Fruit fly (Drosophila melanogaster) whole organism, embryonic: Measurements from ENCODE around the gene Elp3.

ENCODE experiments used
- CG1024 ChIP-seq: fragments of 200-800 bp; sonication (Bioruptor generic); IDR thresholded peaks from 2 replicates; pipeline ENCODE4 v1.3.6; 2022; ENCODE audit warnings: missing biosample characterization, missing genetic modification characterization
- CG10366 ChIP-seq: fragments of 200-800 bp; sonication (Bioruptor generic); IDR thresholded peaks from 2 replicates; pipeline ENCODE4 v1.3.6; 2022; ENCODE audit warnings: missing biosample characterization, missing genetic modification characterization
- CG14667 ChIP-seq: fragments of 200-800 bp; sonication (Bioruptor generic); IDR thresholded peaks from 2 replicates; pipeline ENCODE4 v1.3.6; 2022; ENCODE audit warnings: missing biosample characterization, missing genetic modification characterization
- CG1602 ChIP-seq: fragments of 200-800 bp; sonication (Bioruptor generic); optimal IDR thresholded peaks from 3 replicates; lab custom pipeline; 2016; ENCODE audit warnings: missing biosample characterization, missing genetic modification characterization
- CG1647 ChIP-seq: fragments of 200-800 bp; sonication (Bioruptor generic); optimal IDR thresholded peaks from 3 replicates; lab custom pipeline; 2016; ENCODE audit warnings: missing biosample characterization, missing genetic modification characterization
- CG17568 ChIP-seq: fragments of 200-800 bp; sonication (Bioruptor generic); optimal IDR thresholded peaks from 2 replicates; lab custom pipeline; 2018; ENCODE audit warnings: missing biosample characterization, mild to moderate bottlenecking, missing genetic modification characterization, moderate library complexity
- CG17829 ChIP-seq: fragments of 200-800 bp; optimal IDR thresholded peaks from 2 replicates; lab custom pipeline; 2019; ENCODE audit warnings: missing biosample characterization, mild to moderate bottlenecking, missing genetic modification characterization, moderate library complexity
- CG17912 ChIP-seq: fragments of 200-800 bp; sonication (Bioruptor generic); optimal IDR thresholded peaks from 2 replicates; lab custom pipeline; 2018; ENCODE audit warnings: missing biosample characterization, mild to moderate bottlenecking, missing genetic modification characterization
- CG1792 ChIP-seq: fragments of 200-800 bp; sonication (Bioruptor generic); optimal IDR thresholded peaks from 2 replicates; lab custom pipeline; 2016; ENCODE audit warnings: missing biosample characterization, missing genetic modification characterization
- CG2199 ChIP-seq: fragments of 200-800 bp; sonication (Bioruptor generic); IDR thresholded peaks from 3 replicates; pipeline ENCODE4 v1.3.6; 2022; ENCODE audit warnings: missing biosample characterization, missing genetic modification characterization
- CG3163 ChIP-seq: fragments of 200-800 bp; sonication (Bioruptor generic); optimal IDR thresholded peaks from 3 replicates; lab custom pipeline; 2016; ENCODE audit warnings: missing biosample characterization, missing genetic modification characterization
- CG4360 ChIP-seq: fragments of 200-800 bp; sonication (Bioruptor generic); IDR thresholded peaks from 2 replicates; pipeline ENCODE4 v1.3.6; 2022; ENCODE audit warnings: missing biosample characterization, missing genetic modification characterization
- CG4404 ChIP-seq: fragments of 200-800 bp; sonication (Bioruptor generic); IDR thresholded peaks from 2 replicates; pipeline ENCODE4 v1.3.6; 2022; ENCODE audit warnings: missing biosample characterization, missing genetic modification characterization
- CG4617 ChIP-seq: fragments of 200-800 bp; sonication (Bioruptor generic); optimal IDR thresholded peaks from 3 replicates; lab custom pipeline; 2016; ENCODE audit warnings: missing biosample characterization, missing genetic modification characterization, borderline replicate concordance
- CG4820 ChIP-seq: fragments of 200-800 bp; sonication (Bioruptor generic); optimal IDR thresholded peaks from 3 replicates; lab custom pipeline; 2016; ENCODE audit warnings: missing biosample characterization, missing genetic modification characterization
- CG5180 ChIP-seq: fragments of 200-800 bp; sonication (Bioruptor generic); optimal IDR thresholded peaks from 3 replicates; lab custom pipeline; 2017; ENCODE audit warnings: missing biosample characterization, missing genetic modification characterization, mild to moderate bottlenecking, moderate library complexity, missing genetic modification reagents
- CG5245 ChIP-seq: fragments of 200-800 bp; sonication (Bioruptor generic); optimal IDR thresholded peaks from 3 replicates; lab custom pipeline; 2016; ENCODE audit warnings: missing biosample characterization, missing genetic modification characterization
- CG6272 ChIP-seq: fragments of 200-800 bp; sonication (Bioruptor generic); IDR thresholded peaks from 2 replicates; pipeline ENCODE4 v1.3.6; 2022; ENCODE audit warnings: missing biosample characterization, missing genetic modification characterization
- CG6654 ChIP-seq: fragments of 200-800 bp; sonication (Bioruptor generic); optimal IDR thresholded peaks from 2 replicates; lab custom pipeline; 2017; ENCODE audit warnings: missing biosample characterization, mild to moderate bottlenecking, missing genetic modification characterization
- CoRest ChIP-seq: fragments of 200-800 bp; sonication (Bioruptor generic); optimal IDR thresholded peaks from 3 replicates; lab custom pipeline; 2018; ENCODE audit warnings: missing biosample characterization, mild to moderate bottlenecking, missing genetic modification characterization, moderate library complexity
- Dip3 ChIP-seq: fragments of 200-800 bp; sonication (Bioruptor generic); optimal IDR thresholded peaks from 3 replicates; lab custom pipeline; 2016; ENCODE audit warnings: missing biosample characterization, missing genetic modification characterization
- Dll ChIP-seq: fragments of 200-800 bp; sonication (Bioruptor generic); IDR thresholded peaks from 4 replicates; pipeline ENCODE4 v1.3.6; 2022; ENCODE audit warnings: missing biosample characterization, missing genetic modification characterization; ENCODE audit not compliant: partially characterized antibody
- H15 ChIP-seq: fragments of 200-800 bp; sonication (Bioruptor generic); IDR thresholded peaks from 3 replicates; pipeline ENCODE4 v1.3.6; 2022; ENCODE audit warnings: missing biosample characterization, missing genetic modification characterization
- Hmr ChIP-seq: fragments of 200-800 bp; sonication (Bioruptor generic); optimal IDR thresholded peaks from 3 replicates; lab custom pipeline; 2017; ENCODE audit warnings: mild to moderate bottlenecking, missing biosample characterization, missing genetic modification reagents, missing genetic modification characterization
- Kr ChIP-seq: fragments of 200-800 bp; sonication (Bioruptor generic); optimal IDR thresholded peaks from 2 replicates; lab custom pipeline; 2017; ENCODE audit warnings: missing biosample characterization, mild to moderate bottlenecking, missing genetic modification characterization
- Myb ChIP-seq: fragments of 200-800 bp; sonication (Bioruptor generic); optimal IDR thresholded peaks from 2 replicates; lab custom pipeline; 2016; ENCODE audit warnings: missing biosample characterization, missing genetic modification characterization
- Nf-YB ChIP-seq: fragments of 200-800 bp; sonication (Bioruptor generic); optimal IDR thresholded peaks from 3 replicates; lab custom pipeline; 2019; ENCODE audit warnings: missing biosample characterization, mild to moderate bottlenecking, missing genetic modification characterization, moderate library complexity
- Spps ChIP-seq: fragments of 200-800 bp; sonication (Bioruptor generic); optimal IDR thresholded peaks from 2 replicates; lab custom pipeline; 2018; ENCODE audit warnings: missing biosample characterization, mild to moderate bottlenecking, missing genetic modification characterization
- TFAM ChIP-seq: fragments of 200-800 bp; sonication (Bioruptor generic); optimal IDR thresholded peaks from 2 replicates; lab custom pipeline; 2017; ENCODE audit warnings: missing biosample characterization, missing genetic modification characterization, inconsistent platforms
- ara ChIP-seq: fragments of 200-800 bp; sonication (Bioruptor generic); IDR thresholded peaks from 2 replicates; pipeline ENCODE4 v1.3.6; 2022; ENCODE audit warnings: missing biosample characterization, missing genetic modification characterization
- ash1 ChIP-seq: fragments of 200-800 bp; sonication (Bioruptor generic); optimal IDR thresholded peaks from 2 replicates; lab custom pipeline; 2018; ENCODE audit warnings: missing biosample characterization, mild to moderate bottlenecking, missing genetic modification characterization
- chinmo ChIP-seq: fragments of 200-800 bp; sonication (Bioruptor generic); IDR thresholded peaks from 4 replicates; pipeline ENCODE4 v1.3.6; 2022; ENCODE audit warnings: missing biosample characterization, missing genetic modification characterization; ENCODE audit not compliant: partially characterized antibody
- crol ChIP-seq: fragments of 200-800 bp; sonication (Bioruptor generic); IDR thresholded peaks from 2 replicates; pipeline ENCODE4 v1.3.6; 2022; ENCODE audit warnings: missing biosample characterization, missing genetic modification characterization
- dati ChIP-seq: fragments of 200-800 bp; sonication (Bioruptor generic); IDR thresholded peaks from 2 replicates; pipeline ENCODE4 v1.3.6; 2022; ENCODE audit warnings: missing biosample characterization, missing genetic modification characterization
- dmrt11E ChIP-seq: fragments of 200-800 bp; sonication (Bioruptor generic); optimal IDR thresholded peaks from 3 replicates; lab custom pipeline; 2018; ENCODE audit warnings: missing biosample characterization, mild to moderate bottlenecking, missing genetic modification characterization, moderate library complexity
- gce ChIP-seq: fragments of 200-800 bp; sonication (Bioruptor generic); IDR thresholded peaks from 3 replicates; pipeline ENCODE4 v1.3.6; 2022; ENCODE audit warnings: missing biosample characterization, missing genetic modification characterization
- her ChIP-seq: fragments of 200-800 bp; sonication (Bioruptor generic); optimal IDR thresholded peaks from 2 replicates; lab custom pipeline; 2016; ENCODE audit warnings: missing biosample characterization, missing genetic modification characterization
- lola ChIP-seq, 3 experiments: fragments of >200 bp in 2 of 3; fragments of 200-800 bp in 1 of 3; sonication (Bioruptor generic) in 1 of 3; optimal IDR thresholded peaks; 2 replicates each; lab custom pipeline; 2017 to 2019; ENCODE audit warnings: missing biosample characterization in 3 of 3, missing genetic modification characterization in 3 of 3, mild to moderate bottlenecking in 1 of 3, moderate library complexity in 1 of 3
- nau ChIP-seq: fragments of 200-800 bp; sonication (Bioruptor generic); optimal IDR thresholded peaks from 3 replicates; lab custom pipeline; 2017; ENCODE audit warnings: missing biosample characterization, mild to moderate bottlenecking, missing genetic modification characterization, missing genetic modification reagents
- sc ChIP-seq, 3 experiments: fragments of >200 bp in 2 of 3; fragments of 200-800 bp in 1 of 3; sonication (Bioruptor generic) in 1 of 3; optimal IDR thresholded peaks; 2 replicates in 2 of 3; 3 replicates in 1 of 3; lab custom pipeline; 2017; ENCODE audit warnings: mild to moderate bottlenecking in 1 of 3, missing biosample characterization in 1 of 3, missing genetic modification characterization in 1 of 3, missing genetic modification reagents in 1 of 3
- sens ChIP-seq: fragments of 200-800 bp; sonication (Bioruptor generic); peaks from one replicate; lab custom pipeline; 2016; ENCODE audit warnings: missing biosample characterization, missing genetic modification characterization
- sens-2 ChIP-seq: fragments of 200-800 bp; sonication (Bioruptor generic); IDR thresholded peaks from 2 replicates; pipeline ENCODE4 v1.3.6; 2022; ENCODE audit warnings: missing biosample characterization, missing genetic modification characterization
- slou ChIP-seq: fragments of 200-800 bp; sonication (Bioruptor generic); optimal IDR thresholded peaks from 3 replicates; lab custom pipeline; 2016; ENCODE audit warnings: missing biosample characterization, missing genetic modification characterization
- stc ChIP-seq: fragments of 200-800 bp; sonication (Bioruptor generic); IDR thresholded peaks from 2 replicates; pipeline ENCODE4 v1.3.6; 2022; ENCODE audit warnings: missing biosample characterization, missing genetic modification characterization
- stwl ChIP-seq: fragments of 200-800 bp; sonication (Bioruptor generic); optimal IDR thresholded peaks from 3 replicates; lab custom pipeline; 2018; ENCODE audit warnings: missing biosample characterization, mild to moderate bottlenecking, missing genetic modification characterization, moderate library complexity
- twi ChIP-seq: fragments of 200-800 bp; optimal IDR thresholded peaks from 2 replicates; lab custom pipeline; 2019; ENCODE audit warnings: missing biosample characterization, mild to moderate bottlenecking, missing genetic modification characterization, moderate library complexity
- unpg ChIP-seq: fragments of 200-800 bp; sonication (Bioruptor generic); optimal IDR thresholded peaks from 3 replicates; lab custom pipeline; 2018; ENCODE audit warnings: missing biosample characterization, mild to moderate bottlenecking, missing genetic modification characterization, moderate library complexity

Gene Elp3

dm6 chr2L:4403013-4403604 lies 41.4 kb upstream of the Elp3 start, which contains the start of gene Dim1 (continued):
- TF ChIP-seq Dll (GFP tag; lab: Robert Waterston, UW) (peak; percentile 85), CG5180 (GFP tag; lab: Kevin White, UChicago) (no peak), crol (GFP tag; lab: Robert Waterston, UW) (no peak), stc (no peak), CG1647 (no peak), lola (GFP tag; optimal IDR thresholded peaks at IDR 0.05; lab: Kevin White, UChicago) (no peak), CoRest (tag; lab: Kevin White, UChicago) (peak; percentile 32), CG3163 (GFP tag; lab: Kevin White, UChicago) (peak; percentile 5), dati (GFP tag; lab: Robert Waterston, UW) (no peak), TFAM (no peak), sens-2 (GFP tag; lab: Robert Waterston, UW) (no peak), H15 (no peak), CG1024 (GFP tag; lab: Robert Waterston, UW) (no peak), Nf-YB (GFP tag; lab: Kevin White, UChicago) (peak; percentile 10), Hmr (GFP tag; lab: Kevin White, UChicago) (peak; percentile 12), slou (no peak), twi (tag; lab: Kevin White, UChicago) (no peak), CG1602 (GFP tag; lab: Kevin White, UChicago) (no peak), CG4404 (GFP tag; lab: Robert Waterston, UW) (no peak), CG6272 (GFP tag; lab: Robert Waterston, UW) (no peak), Spps (tag; lab: Kevin White, UChicago) (no peak), chinmo (GFP tag; lab: Robert Waterston, UW) (peak; percentile 78; the same call in 1 of the 4 replicates), Myb (GFP tag; lab: Kevin White, UChicago) (peak; percentile 81), CG4360 (GFP tag; lab: Robert Waterston, UW) (no peak), CG17829 (tag; lab: Kevin White, UChicago) (no peak), CG4820 (GFP tag; lab: Kevin White, UChicago) (no peak), CG5245 (no peak), nau (no peak), CG1792 (GFP tag; lab: Kevin White, UChicago) (peak; percentile 14), CG4617 (GFP tag; lab: Kevin White, UChicago) (peak; percentile 34), ash1 (GFP tag; lab: Kevin White, UChicago) (no peak), CG14667 (GFP tag; lab: Robert Waterston, UW) (no peak), Dip3 (no peak), CG17912 (GFP tag; lab: Kevin White, UChicago) (no peak), CG10366 (no peak; the same call in 1 of the 2 replicates), stwl (peak; percentile 82), sc (optimal IDR thresholded peaks at IDR 0.05; lab: Kevin White, UChicago) (no peak), sc (GFP tag; optimal IDR thresholded peaks at IDR 0.05; lab: Kevin White, UChicago) (no peak), dmrt11E (no peak), ara (GFP tag; lab: Robert Waterston, UW) (no peak), gce (no peak)
- TF ChIP-seq, all 482 proteins: peak for 98

- TF ChIP-seq CG17568 (no peak), CG2199 (GFP tag; lab: Robert Waterston, UW) (no peak), her (GFP tag; lab: Kevin White, UChicago) (no peak), CG6654 (GFP tag; lab: Kevin White, UChicago) (no peak), unpg (GFP tag; lab: Kevin White, UChicago) (no peak), sens (GFP tag; lab: Kevin White, UChicago) (peak; percentile 9), Kr (no peak), CG1602 (GFP tag; lab: Kevin White, UChicago) (no peak)
- TF ChIP-seq, all 482 proteins: peak for 1
Measured at dm6 chr2L:4410855-4411254, 33.7 kb upstream of the Elp3 start, which contains the start of gene CG43055. Gene CG43055, plus strand, starts transcription at chr2L:4411155.
